Worm (Caenorhabditis elegans) whole organism, L4 larva: Measurements from ENCODE around the gene gcy-27.

Experiments used
- R02D3.7 ChIP-seq: fragments of 150-350 bp; sonication (generic microtip); optimal IDR thresholded peaks from 3 replicates; lab custom pipeline; 2014; ENCODE audit warnings: missing biosample characterization, missing genetic modification characterization
- ZK546.5 ChIP-seq, 2 experiments: sonication (generic microtip); optimal IDR thresholded peaks; 2 replicates each; lab custom pipeline; 2017; ENCODE audit warnings: missing biosample characterization in 2 of 2, missing genetic modification characterization in 2 of 2
- ceh-82 ChIP-seq: sonication (generic microtip); optimal IDR thresholded peaks from 2 replicates; lab custom pipeline; 2017; ENCODE audit warnings: missing biosample characterization, missing genetic modification characterization
- dve-1 ChIP-seq: sonication (generic microtip); optimal IDR thresholded peaks from 2 replicates; lab custom pipeline; 2017; ENCODE audit warnings: antibody characterized with exemption, mild to moderate bottlenecking, missing genetic modification characterization, missing compliant biosample characterization; ENCODE audit not compliant: insufficient read depth
- fkh-10 ChIP-seq: fragments of 150-350 bp; optimal IDR thresholded peaks from 2 replicates; lab custom pipeline; 2014; ENCODE audit warnings: missing biosample characterization, missing genetic modification reagents, missing genetic modification characterization
- nhr-11 ChIP-seq: fragments of 150-350 bp; optimal IDR thresholded peaks from 2 replicates; lab custom pipeline; 2014; ENCODE audit warnings: missing biosample characterization, missing genetic modification characterization
- nhr-48 ChIP-seq: sonication (generic microtip); optimal IDR thresholded peaks from 2 replicates; lab custom pipeline; 2016; ENCODE audit warnings: mild to moderate bottlenecking, missing genetic modification characterization, missing compliant biosample characterization
- pha-4 ChIP-seq, 2 experiments: fragments of 150-350 bp in 1 of 2; fragments of 200-800 bp in 1 of 2; sonication (Bioruptor generic) in 1 of 2; IDR thresholded peaks in 1 of 2; optimal IDR thresholded peaks in 1 of 2; 2 replicates each; pipeline versions ENCODE4 v1.3.6 to Lab custom; 2014 to 2022; ENCODE audit warnings: missing genetic modification characterization in 2 of 2, missing genetic modification reagents in 2 of 2, missing biosample characterization in 1 of 2, missing compliant biosample characterization in 1 of 2
- snpc-4 ChIP-seq: fragments of 150-350 bp; optimal IDR thresholded peaks from 2 replicates; lab custom pipeline; 2014; ENCODE audit warnings: missing biosample characterization, missing genetic modification characterization
- vab-7 ChIP-seq: fragments of 200-800 bp; sonication (Bioruptor generic); IDR thresholded peaks from 2 replicates; pipeline ENCODE4 v1.3.6; 2022; ENCODE audit warnings: missing genetic modification reagents, missing genetic modification characterization, missing compliant biosample characterization

DNA sequence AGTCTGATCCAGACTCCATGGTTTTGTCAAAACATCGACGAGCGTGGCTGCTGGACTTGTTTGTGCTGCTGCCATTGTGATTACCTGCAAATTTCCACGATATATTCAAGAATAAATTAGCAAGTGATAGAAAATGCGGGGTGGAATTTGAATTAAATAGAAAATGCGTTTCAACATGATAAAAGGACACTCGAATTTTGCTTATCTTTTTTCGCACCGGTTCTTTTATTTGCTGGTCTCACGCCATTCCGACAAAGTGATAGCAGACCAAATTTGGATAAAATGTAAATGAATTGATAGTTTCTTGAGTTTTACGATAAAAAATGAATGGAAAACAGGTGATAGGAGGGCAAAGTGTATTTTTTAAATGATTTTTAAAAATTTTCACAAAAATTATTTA is 30.9 kb upstream of the gcy-27 start, which contains the start of gene elo-2:
- TF ChIP-seq R02D3.7 (tag; lab: Kevin White, UChicago), result no peak
- TF ChIP-seq fkh-10, result no peak
- no peak for TF ChIP-seq vab-7
- TF ChIP-seq pha-4 (GFP tag; IDR thresholded peaks at IDR 0.05; lab: Robert Waterston, UW), result no peak
- no peak for TF ChIP-seq pha-4 (tag; optimal IDR thresholded peaks at IDR 0.05; lab: Kevin White, UChicago)
- TF ChIP-seq nhr-48 (tag; lab: Kevin White, UChicago), result no peak
- peak; percentile 65 for TF ChIP-seq dve-1 (tag; lab: Kevin White, UChicago)
- no peak for TF ChIP-seq nhr-11 (tag; lab: Kevin White, UChicago)
- no peak for TF ChIP-seq ZK546.5 (tag; optimal IDR thresholded peaks at IDR 0.05; lab: Kevin White, UChicago)
- TF ChIP-seq snpc-4 (tag; lab: Kevin White, UChicago), result no peak
- no peak for TF ChIP-seq ceh-82 (tag; lab: Kevin White, UChicago)
